Worm (Caenorhabditis elegans) whole organism, L4 larva: ENCODE results near the gene K09C4.7.

Source experiments
- Y105C5A.15 ChIP-seq: fragments of 200-800 bp; sonication (Bioruptor generic); IDR thresholded peaks from 2 replicates; pipeline ENCODE4 v1.3.6; 2022; ENCODE audit warnings: missing genetic modification characterization, missing compliant biosample characterization
- ceh-82 ChIP-seq: sonication (generic microtip); optimal IDR thresholded peaks from 2 replicates; lab custom pipeline; 2017; ENCODE audit warnings: missing biosample characterization, missing genetic modification characterization
- daf-12 ChIP-seq: fragments of 150-350 bp; optimal IDR thresholded peaks from 2 replicates; lab custom pipeline; 2014; ENCODE audit warnings: missing biosample characterization, missing genetic modification reagents, missing genetic modification characterization
- egl-27 ChIP-seq: sonication (generic microtip); optimal IDR thresholded peaks from 3 replicates; lab custom pipeline; 2017; ENCODE audit warnings: missing biosample characterization, missing genetic modification reagents, missing genetic modification characterization
- fos-1 ChIP-seq: fragments of 150-350 bp; optimal IDR thresholded peaks from 2 replicates; lab custom pipeline; 2014; ENCODE audit warnings: missing biosample characterization, missing genetic modification characterization
- lin-39 ChIP-seq: fragments of 150-350 bp; optimal IDR thresholded peaks from 2 replicates; lab custom pipeline; 2014; ENCODE audit warnings: missing biosample characterization, missing genetic modification reagents, missing genetic modification characterization
- nhr-111 ChIP-seq: fragments of 200-800 bp; sonication (Bioruptor generic); optimal IDR thresholded peaks from 2 replicates; lab custom pipeline; 2018; ENCODE audit warnings: mild to moderate bottlenecking, missing genetic modification characterization, missing compliant biosample characterization
- php-3 ChIP-seq: fragments of 200-800 bp; sonication (Bioruptor generic); IDR thresholded peaks from 2 replicates; pipeline ENCODE4 v1.3.6; 2022; ENCODE audit warnings: missing genetic modification reagents, missing genetic modification characterization, missing compliant biosample characterization
- pqm-1 ChIP-seq: sonication (generic microtip); optimal IDR thresholded peaks from 2 replicates; lab custom pipeline; 2017; ENCODE audit warnings: missing biosample characterization, missing genetic modification characterization
- unc-62 ChIP-seq, 3 experiments: fragments of 150-350 bp in 1 of 3; sonication (generic microtip); optimal IDR thresholded peaks in 2 of 3; peaks in 1 of 3; 1 replicate in 1 of 3; 2 replicates in 2 of 3; lab custom pipeline; 2014 to 2017; ENCODE audit warnings: missing biosample characterization in 3 of 3, missing genetic modification characterization in 3 of 3, missing genetic modification reagents in 3 of 3, missing genotype in 1 of 3

- TF ChIP-seq php-3 (GFP tag; lab: Robert Waterston, UW) (no peak), egl-27 (no peak), ceh-82 (tag; lab: Kevin White, UChicago) (no peak), fos-1 (tag; lab: Kevin White, UChicago) (no peak), daf-12 (no peak), lin-39 (tag; lab: Kevin White, UChicago) (no peak), unc-62 (GFP tag; optimal IDR thresholded peaks at IDR 0.05 in 1 of 2; lab: Kevin White, UChicago) (no peak), unc-62 (tag; optimal IDR thresholded peaks at IDR 0.05; lab: Kevin White, UChicago) (no peak), pqm-1 (tag; lab: Kevin White, UChicago) (no peak), nhr-111 (GFP tag; lab: Kevin White, UChicago) (no peak), Y105C5A.15 (GFP tag; lab: Robert Waterston, UW) (no peak)
Observed at ce11 chrX:3271673-3272072, 1.0 kb upstream of the K09C4.7 start, which contains the start of gene K09C4.9.
